Worm (Caenorhabditis elegans): Measurements from ENCODE around the gene C09H10.5.

C09H10.5 gene

ce11 chrII:11111107-11111506 is 7.5 kb upstream of the C09H10.5 start, which contains the start of gene glb-4:
Gene glb-4 (minus strand): TSS chrII:11111207.
- TF ChIP-seq lin-14 (GFP tag; optimal IDR thresholded peaks at IDR 0.05) (peak; percentile 57), nhr-237 (tag; optimal IDR thresholded peaks at IDR 0.05) (no peak), fkh-10 (GFP tag; optimal IDR thresholded peaks at IDR 0.05) (peak; percentile 7), unc-86 (tag; optimal IDR thresholded peaks at IDR 0.05) (peak; percentile 21), C16A3.4 (tag; optimal IDR thresholded peaks at IDR 0.05) (no peak), C34B4.2 (tag; optimal IDR thresholded peaks at IDR 0.05) (no peak), Y116A8C.19 (tag; optimal IDR thresholded peaks at IDR 0.05; ENCODE audit: borderline replicate concordance) (no peak), snu-23 (GFP tag; optimal IDR thresholded peaks at IDR 0.05) (no peak), skn-1 (tag; optimal IDR thresholded peaks at IDR 0.05) (no peak), nhr-71 (tag; optimal IDR thresholded peaks at IDR 0.05) (peak; percentile 18)

ce11 chrII:11110419-11110818 is 6.9 kb upstream of the C09H10.5 start:
- TF ChIP-seq ceh-82 (tag; optimal IDR thresholded peaks at IDR 0.05) = no peak
- TF ChIP-seq snpc-4 (tag; optimal IDR thresholded peaks at IDR 0.05) = no peak
- no peak for TF ChIP-seq egl-27 (tag; optimal IDR thresholded peaks at IDR 0.05)
- no peak for TF ChIP-seq F16B12.6 (tag; optimal IDR thresholded peaks at IDR 0.05)
- no peak for TF ChIP-seq efl-1 (optimal IDR thresholded peaks at IDR 0.05)
- TF ChIP-seq efl-1 (GFP tag; optimal IDR thresholded peaks at IDR 0.05 in 1 of 2) = no peak
- no peak for TF ChIP-seq unc-98 (GFP tag; IDR thresholded peaks at IDR 0.05)
- no peak for TF ChIP-seq isw-1 (GFP tag; IDR thresholded peaks at IDR 0.05)
- no peak for TF ChIP-seq fkh-4 (tag; optimal IDR thresholded peaks at IDR 0.05; ENCODE audit: borderline replicate concordance)
- no peak for TF ChIP-seq ztf-4 (tag; optimal IDR thresholded peaks at IDR 0.05)
- TF ChIP-seq elt-3 (tag; optimal IDR thresholded peaks at IDR 0.05) = no peak
- no peak for TF ChIP-seq hlh-17 (GFP tag; optimal IDR thresholded peaks at IDR 0.05; ENCODE audit: borderline replicate concordance)
- TF ChIP-seq C34B4.2 (tag; optimal IDR thresholded peaks at IDR 0.05) = no peak
- no peak for TF ChIP-seq dpl-1 (GFP tag; optimal IDR thresholded peaks at IDR 0.05)
- TF ChIP-seq mdl-1 (tag; optimal IDR thresholded peaks at IDR 0.05) = no peak
- no peak for TF ChIP-seq xbp-1 (tag; optimal IDR thresholded peaks at IDR 0.05)
- TF ChIP-seq nhr-71 (tag; optimal IDR thresholded peaks at IDR 0.05) = no peak
- no peak for TF ChIP-seq sptf-1 (tag; optimal IDR thresholded peaks at IDR 0.05)
- TF ChIP-seq ztf-11 (tag; optimal IDR thresholded peaks at IDR 0.05) = no peak
- no peak for TF ChIP-seq lsy-2 (tag; optimal IDR thresholded peaks at IDR 0.05)
- TF ChIP-seq dsc-1 (tag; optimal IDR thresholded peaks at IDR 0.05) = no peak

- TF ChIP-seq pag-3 (tag; optimal IDR thresholded peaks at IDR 0.05; ENCODE audit: borderline replicate concordance, insufficient read depth) = no peak
- no peak for TF ChIP-seq swsn-7 (tag; optimal IDR thresholded peaks at IDR 0.05)
- TF ChIP-seq hlh-4 (tag; optimal IDR thresholded peaks at IDR 0.05) = no peak
- no peak for TF ChIP-seq ceh-90 (tag; optimal IDR thresholded peaks at IDR 0.05)
- TF ChIP-seq unc-30 (tag; optimal IDR thresholded peaks at IDR 0.05) = no peak
- TF ChIP-seq mdl-1 (tag; optimal IDR thresholded peaks at IDR 0.05) = no peak
- no peak for TF ChIP-seq lin-14 (GFP tag; optimal IDR thresholded peaks at IDR 0.05)
- no peak for TF ChIP-seq nhr-20 (tag; optimal IDR thresholded peaks at IDR 0.05)
- no peak for TF ChIP-seq ztf-4 (tag; optimal IDR thresholded peaks at IDR 0.05)
- TF ChIP-seq mep-1 (tag; optimal IDR thresholded peaks at IDR 0.05) = no peak
- TF ChIP-seq vab-15 (tag; optimal IDR thresholded peaks at IDR 0.05) = no peak
- no peak for TF ChIP-seq nhr-90 (tag; optimal IDR thresholded peaks at IDR 0.05; ENCODE audit: poor library complexity)
- no peak for TF ChIP-seq F16B12.6 (tag; optimal IDR thresholded peaks at IDR 0.05)
- TF ChIP-seq sptf-1 (tag; optimal IDR thresholded peaks at IDR 0.05) = no peak
Observed at ce11 chrII:11107828-11108227, 4.3 kb upstream of the C09H10.5 start, which contains the start of gene apc-17. Gene apc-17 (plus strand): TSS chrII:11108128.
